Fruit fly (Drosophila melanogaster) whole organism, embryonic: Measurements from ENCODE around the gene Rab39.
A peak's percentile ranks its signal among the peaks of the same experiment; 100 is the strongest.

Source experiments
- ATbp ChIP-seq: fragments of 200-800 bp; sonication (Bioruptor generic); optimal IDR thresholded peaks from 2 replicates; lab custom pipeline; 2017; ENCODE audit warnings: missing biosample characterization, mild to moderate bottlenecking, missing genetic modification characterization, missing genetic modification reagents
- Bteb2 ChIP-seq: fragments of 200-800 bp; sonication (Bioruptor generic); optimal IDR thresholded peaks from 2 replicates; lab custom pipeline; 2016; ENCODE audit warnings: missing biosample characterization, missing genetic modification characterization
- CG13123 ChIP-seq: fragments of 200-800 bp; sonication (Bioruptor generic); optimal IDR thresholded peaks from 2 replicates; lab custom pipeline; 2016; ENCODE audit warnings: missing biosample characterization, missing genetic modification characterization
- CG13296 ChIP-seq: fragments of 200-800 bp; sonication (Bioruptor generic); optimal IDR thresholded peaks from 3 replicates; lab custom pipeline; 2018; ENCODE audit warnings: missing biosample characterization, mild to moderate bottlenecking, missing genetic modification characterization
- CG13424 ChIP-seq: fragments of 200-800 bp; sonication (Bioruptor generic); optimal IDR thresholded peaks from 2 replicates; lab custom pipeline; 2019; ENCODE audit warnings: missing biosample characterization, mild to moderate bottlenecking, missing genetic modification characterization, moderate library complexity
- CG15269 ChIP-seq: fragments of 200-800 bp; sonication (Bioruptor generic); optimal IDR thresholded peaks from 2 replicates; lab custom pipeline; 2018; ENCODE audit warnings: missing biosample characterization, mild to moderate bottlenecking, missing genetic modification characterization, moderate library complexity
- CG15601 ChIP-seq: fragments of 200-800 bp; sonication (Bioruptor generic); optimal IDR thresholded peaks from 3 replicates; lab custom pipeline; 2019; ENCODE audit warnings: missing biosample characterization, mild to moderate bottlenecking, missing genetic modification characterization, moderate library complexity
- CG17385 ChIP-seq: fragments of 200-800 bp; sonication (Bioruptor generic); optimal IDR thresholded peaks from 3 replicates; lab custom pipeline; 2018; ENCODE audit warnings: missing biosample characterization, mild to moderate bottlenecking, missing genetic modification characterization
- CG18011 ChIP-seq: fragments of 200-800 bp; sonication (Bioruptor generic); optimal IDR thresholded peaks from 2 replicates; lab custom pipeline; 2017; ENCODE audit warnings: missing biosample characterization, missing genetic modification characterization, mild to moderate bottlenecking, moderate library complexity, missing genotype
- CG2202 ChIP-seq: fragments of 200-800 bp; sonication (Bioruptor generic); optimal IDR thresholded peaks from 2 replicates; lab custom pipeline; 2018; ENCODE audit warnings: missing biosample characterization, mild to moderate bottlenecking, missing genetic modification characterization
- CG2712 ChIP-seq: fragments of 200-800 bp; optimal IDR thresholded peaks from 3 replicates; lab custom pipeline; 2019; ENCODE audit warnings: missing biosample characterization, mild to moderate bottlenecking, missing genetic modification characterization, moderate library complexity
- CG31388 ChIP-seq: fragments of 200-800 bp; sonication (Bioruptor generic); optimal IDR thresholded peaks from 2 replicates; lab custom pipeline; 2016; ENCODE audit warnings: missing biosample characterization, missing genetic modification characterization
- CG3995 ChIP-seq: fragments of 200-800 bp; sonication (Bioruptor generic); optimal IDR thresholded peaks from 3 replicates; lab custom pipeline; 2016; ENCODE audit warnings: missing biosample characterization, missing genetic modification characterization
- CG4360 ChIP-seq: fragments of 200-800 bp; sonication (Bioruptor generic); IDR thresholded peaks from 2 replicates; pipeline ENCODE4 v1.3.6; 2022; ENCODE audit warnings: missing biosample characterization, missing genetic modification characterization
- CG6272 ChIP-seq: fragments of 200-800 bp; sonication (Bioruptor generic); IDR thresholded peaks from 2 replicates; pipeline ENCODE4 v1.3.6; 2022; ENCODE audit warnings: missing biosample characterization, missing genetic modification characterization
- CG7372 ChIP-seq: fragments of 200-800 bp; sonication (Bioruptor generic); IDR thresholded peaks from 2 replicates; pipeline ENCODE4 v1.3.6; 2022; ENCODE audit warnings: missing biosample characterization, missing genetic modification characterization
- CG9215 ChIP-seq: fragments of 200-800 bp; sonication (Bioruptor generic); IDR thresholded peaks from 2 replicates; pipeline ENCODE4 v1.3.6; 2022; ENCODE audit warnings: missing biosample characterization, missing genetic modification characterization
- CG9876 ChIP-seq: fragments of 200-800 bp; sonication (Bioruptor generic); optimal IDR thresholded peaks from 2 replicates; lab custom pipeline; 2016; ENCODE audit warnings: missing biosample characterization, missing genetic modification characterization
- Dip2 ChIP-seq: fragments of 200-800 bp; sonication (Bioruptor generic); IDR thresholded peaks from 2 replicates; pipeline ENCODE4 v1.3.6; 2022; ENCODE audit warnings: missing biosample characterization, missing genetic modification characterization
- Elba2 ChIP-seq: fragments of 200-800 bp; sonication (Bioruptor generic); optimal IDR thresholded peaks from 3 replicates; lab custom pipeline; 2016; ENCODE audit warnings: missing biosample characterization, missing genetic modification characterization
- Ets97D ChIP-seq: fragments of 200-800 bp; sonication (Bioruptor generic); optimal IDR thresholded peaks from 3 replicates; lab custom pipeline; 2016; ENCODE audit warnings: missing biosample characterization, missing genetic modification characterization
- HHEX ChIP-seq: fragments of 200-800 bp; sonication (Bioruptor generic); optimal IDR thresholded peaks from 3 replicates; lab custom pipeline; 2017; ENCODE audit warnings: missing biosample characterization, mild to moderate bottlenecking, missing genetic modification characterization, missing genetic modification reagents
- Hmx ChIP-seq: fragments of 200-800 bp; sonication (Bioruptor generic); optimal IDR thresholded peaks from 2 replicates; lab custom pipeline; 2016; ENCODE audit warnings: missing biosample characterization, missing genetic modification characterization
- Hr3 ChIP-seq: fragments of 200-800 bp; sonication (Bioruptor generic); optimal IDR thresholded peaks from 3 replicates; lab custom pipeline; 2016; ENCODE audit warnings: missing biosample characterization, missing genetic modification characterization
- MESR4 ChIP-seq: fragments of 200-800 bp; sonication (Bioruptor generic); optimal IDR thresholded peaks from 2 replicates; lab custom pipeline; 2018; ENCODE audit warnings: missing biosample characterization, mild to moderate bottlenecking, missing genetic modification characterization, moderate library complexity
- MTF-1 ChIP-seq: fragments of 200-800 bp; sonication (Bioruptor generic); optimal IDR thresholded peaks from 2 replicates; lab custom pipeline; 2018; ENCODE audit warnings: missing biosample characterization, mild to moderate bottlenecking, missing genetic modification characterization, borderline replicate concordance
- Mrtf ChIP-seq: fragments of 200-800 bp; sonication (Bioruptor generic); IDR thresholded peaks from 3 replicates; pipeline ENCODE4 v1.3.6; 2022; ENCODE audit warnings: missing biosample characterization, missing genetic modification characterization
- NC2α ChIP-seq: fragments of 200-800 bp; sonication (Bioruptor generic); optimal IDR thresholded peaks from 2 replicates; lab custom pipeline; 2016; ENCODE audit warnings: missing biosample characterization, missing genetic modification characterization
- Neu2 ChIP-seq: fragments of 200-800 bp; sonication (Bioruptor generic); optimal IDR thresholded peaks from 3 replicates; lab custom pipeline; 2016; ENCODE audit warnings: missing biosample characterization, missing genetic modification characterization, borderline replicate concordance
- Opbp ChIP-seq: fragments of 200-800 bp; sonication (Bioruptor generic); IDR thresholded peaks from 3 replicates; pipeline ENCODE4 v1.3.6; 2022; ENCODE audit warnings: missing biosample characterization, missing genetic modification characterization; ENCODE audit not compliant: partially characterized antibody
- Taf1 ChIP-seq: fragments of 200-800 bp; sonication (Bioruptor generic); IDR thresholded peaks from 2 replicates; pipeline ENCODE4 v1.3.6; 2022; ENCODE audit warnings: missing biosample characterization, missing genetic modification characterization
- ap ChIP-seq: fragments of 200-800 bp; sonication (Bioruptor generic); IDR thresholded peaks from 2 replicates; pipeline ENCODE4 v1.3.6; 2022; ENCODE audit warnings: missing biosample characterization, missing genetic modification characterization
- bcd ChIP-seq: fragments of 200-800 bp; sonication (Bioruptor generic); optimal IDR thresholded peaks from 2 replicates; lab custom pipeline; 2017; ENCODE audit warnings: missing biosample characterization, mild to moderate bottlenecking, missing genetic modification characterization
- chn ChIP-seq: fragments of 200-800 bp; sonication (Bioruptor generic); optimal IDR thresholded peaks from 2 replicates; lab custom pipeline; 2016; ENCODE audit warnings: missing biosample characterization, missing genetic modification characterization
- dan ChIP-seq: fragments of 200-800 bp; sonication (Bioruptor generic); IDR thresholded peaks from 2 replicates; pipeline ENCODE4 v1.3.6; 2022; ENCODE audit warnings: missing biosample characterization, missing genetic modification characterization
- ewg ChIP-seq: fragments of 200-800 bp; sonication (Bioruptor generic); optimal IDR thresholded peaks from 3 replicates; lab custom pipeline; 2017; ENCODE audit warnings: mild to moderate bottlenecking, missing biosample characterization, missing genetic modification reagents, missing genetic modification characterization
- fd96Cb ChIP-seq: fragments of 200-800 bp; sonication (Bioruptor generic); optimal IDR thresholded peaks from 2 replicates; lab custom pipeline; 2018; ENCODE audit warnings: missing biosample characterization, mild to moderate bottlenecking, missing genetic modification characterization, moderate library complexity
- gem ChIP-seq: fragments of 200-800 bp; sonication (Bioruptor generic); optimal IDR thresholded peaks from 2 replicates; lab custom pipeline; 2019; ENCODE audit warnings: missing biosample characterization, mild to moderate bottlenecking, missing genetic modification characterization, moderate library complexity
- ham ChIP-seq: fragments of 200-800 bp; sonication (Bioruptor generic); IDR thresholded peaks from 2 replicates; pipeline ENCODE4 v1.3.6; 2022; ENCODE audit warnings: missing biosample characterization, missing genetic modification characterization
- ken ChIP-seq: fragments of 200-800 bp; sonication (Bioruptor generic); IDR thresholded peaks from 3 replicates; pipeline ENCODE4 v1.3.6; 2022; ENCODE audit warnings: missing biosample characterization, missing genetic modification characterization
- lab ChIP-seq: fragments of 200-800 bp; sonication (Bioruptor generic); optimal IDR thresholded peaks from 3 replicates; lab custom pipeline; 2017; ENCODE audit warnings: missing biosample characterization, missing genetic modification characterization, mild to moderate bottlenecking, moderate library complexity, missing genetic modification reagents
- nerfin-1 ChIP-seq: fragments of 200-800 bp; sonication (Bioruptor generic); optimal IDR thresholded peaks from 3 replicates; lab custom pipeline; 2019; ENCODE audit warnings: missing biosample characterization, mild to moderate bottlenecking, missing genetic modification characterization, moderate library complexity
- nom ChIP-seq: fragments of 200-800 bp; sonication (Bioruptor generic); optimal IDR thresholded peaks from 2 replicates; lab custom pipeline; 2017; ENCODE audit warnings: missing biosample characterization, missing genetic modification characterization, mild to moderate bottlenecking, moderate library complexity, missing genetic modification reagents
- p53 ChIP-seq: fragments of 200-800 bp; sonication (Bioruptor generic); optimal IDR thresholded peaks from 2 replicates; lab custom pipeline; 2016; ENCODE audit warnings: missing biosample characterization, missing genetic modification characterization
- pan ChIP-seq, 4 experiments: fragments of >200 bp in 3 of 4; fragments of 200-800 bp in 1 of 4; sonication (Bioruptor generic) in 1 of 4; optimal IDR thresholded peaks in 3 of 4; IDR thresholded peaks in 1 of 4; 2 replicates each; pipeline versions ENCODE4 v1.3.6 to Lab custom; 2017 to 2022; ENCODE audit warnings: missing biosample characterization in 2 of 4, missing genetic modification characterization in 2 of 4, mixed read lengths in 1 of 4
- sc ChIP-seq, 3 experiments: fragments of >200 bp in 2 of 3; fragments of 200-800 bp in 1 of 3; sonication (Bioruptor generic) in 1 of 3; optimal IDR thresholded peaks; 2 replicates in 2 of 3; 3 replicates in 1 of 3; lab custom pipeline; 2017; ENCODE audit warnings: mild to moderate bottlenecking in 1 of 3, missing biosample characterization in 1 of 3, missing genetic modification characterization in 1 of 3, missing genetic modification reagents in 1 of 3
- sens-2 ChIP-seq: fragments of 200-800 bp; sonication (Bioruptor generic); IDR thresholded peaks from 2 replicates; pipeline ENCODE4 v1.3.6; 2022; ENCODE audit warnings: missing biosample characterization, missing genetic modification characterization
- seq ChIP-seq: fragments of 200-800 bp; sonication (Bioruptor generic); IDR thresholded peaks from 2 replicates; pipeline ENCODE4 v1.3.6; 2022; ENCODE audit warnings: missing biosample characterization, missing genetic modification characterization
- trh ChIP-seq: fragments of 200-800 bp; sonication (Bioruptor generic); optimal IDR thresholded peaks from 2 replicates; lab custom pipeline; 2016; ENCODE audit warnings: missing biosample characterization, missing genetic modification characterization
- wdn ChIP-seq: fragments of 200-800 bp; sonication (Bioruptor generic); IDR thresholded peaks from 2 replicates; pipeline ENCODE4 v1.3.6; 2022; ENCODE audit warnings: missing biosample characterization, missing genetic modification characterization
- zfh2 ChIP-seq: fragments of 200-800 bp; sonication (Bioruptor generic); optimal IDR thresholded peaks from 2 replicates; lab custom pipeline; 2016; ENCODE audit warnings: missing biosample characterization, missing genetic modification characterization

The Rab39 gene

DNA sequence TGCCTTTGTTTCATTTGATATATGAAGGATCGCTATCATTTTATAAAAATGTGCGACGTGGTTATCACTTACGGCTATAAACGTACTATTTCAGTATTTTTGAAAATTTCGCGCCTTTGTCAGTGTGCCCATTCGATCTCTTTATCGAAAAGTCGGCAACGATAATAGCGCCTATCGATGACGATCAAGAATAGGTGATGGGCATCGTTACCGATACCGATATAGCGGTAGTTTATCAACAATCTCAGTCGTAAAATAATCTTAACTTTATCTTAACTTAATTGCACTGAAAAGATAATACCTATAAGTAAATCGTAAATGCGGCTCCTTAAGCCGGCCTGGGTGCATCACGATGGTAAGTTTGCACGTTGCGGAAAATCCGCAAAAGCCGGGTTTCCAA, 12.8 kb upstream of the Rab39 start, which contains the start of gene Hira (continued):
- TF ChIP-seq CG15269 (tag; lab: Kevin White, UChicago) (no peak), CG13123 (GFP tag; lab: Kevin White, UChicago) (no peak), CG6272 (no peak), CG3995 (GFP tag; lab: Kevin White, UChicago) (peak; percentile 33), nerfin-1 (tag; lab: Kevin White, UChicago) (no peak), NC2α (GFP tag; lab: Kevin White, UChicago) (no peak), Dip2 (GFP tag; lab: Robert Waterston, UW) (no peak), CG2712 (peak; percentile 8), Ets97D (GFP tag; lab: Kevin White, UChicago) (peak; percentile 34), Opbp (GFP tag; lab: Robert Waterston, UW) (peak; percentile 89), CG15601 (tag; lab: Kevin White, UChicago) (no peak), Hr3 (no peak), ken (GFP tag; lab: Robert Waterston, UW) (no peak), zfh2 (no peak), Neu2 (no peak), sc (optimal IDR thresholded peaks at IDR 0.05; lab: Kevin White, UChicago) (no peak), sc (GFP tag; optimal IDR thresholded peaks at IDR 0.05; lab: Kevin White, UChicago) (no peak), p53 (GFP tag; lab: Kevin White, UChicago) (no peak), ATbp (GFP tag; lab: Kevin White, UChicago) (no peak), MTF-1 (GFP tag; lab: Kevin White, UChicago) (no peak), Bteb2 (no peak), CG7372 (GFP tag; lab: Robert Waterston, UW) (no peak), MESR4 (GFP tag; lab: Kevin White, UChicago) (peak; percentile 38), ap (GFP tag; lab: Robert Waterston, UW) (no peak), Elba2 (no peak), bcd (no peak), ham (no peak), CG4360 (GFP tag; lab: Robert Waterston, UW) (no peak), gem (tag; lab: Kevin White, UChicago) (no peak), Mrtf (GFP tag; lab: Robert Waterston, UW) (no peak), seq (GFP tag; lab: Robert Waterston, UW) (no peak), wdn (no peak), CG13296 (no peak), HHEX (GFP tag; lab: Kevin White, UChicago) (no peak), CG31388 (no peak), CG9876 (no peak), Hmx (no peak), chn (GFP tag; lab: Kevin White, UChicago) (no peak), CG18011 (GFP tag; lab: Kevin White, UChicago) (no peak), dan (GFP tag; lab: Robert Waterston, UW) (no peak), fd96Cb (tag; lab: Kevin White, UChicago) (no peak), CG17385 (GFP tag; lab: Kevin White, UChicago) (no peak), pan (optimal IDR thresholded peaks at IDR 0.05; lab: Kevin White, UChicago) (no peak), pan (GFP tag; optimal IDR thresholded peaks at IDR 0.05 in 1 of 2, IDR thresholded peaks at IDR 0.05 in 1 of 2) (no peak), nom (GFP tag; lab: Kevin White, UChicago) (no peak), CG2202 (tag; lab: Kevin White, UChicago) (no peak), lab (GFP tag; lab: Kevin White, UChicago) (no peak), CG13424 (tag; lab: Kevin White, UChicago) (no peak), Taf1 (no peak), sens-2 (GFP tag; lab: Robert Waterston, UW) (no peak), CG9215 (GFP tag; lab: Robert Waterston, UW) (no peak), trh (GFP tag; lab: Kevin White, UChicago) (no peak), ewg (no peak)
